Worm (Caenorhabditis elegans) whole organism, L2 larva: ENCODE data around the gene F13C5.2.

Experiments
- egl-27 ChIP-seq: sonication (generic microtip); optimal IDR thresholded peaks from 3 replicates; lab custom pipeline; 2017; ENCODE audit warnings: missing biosample characterization, missing genetic modification reagents, missing genetic modification characterization
- fos-1 ChIP-seq: fragments of 150-350 bp; optimal IDR thresholded peaks from 2 replicates; lab custom pipeline; 2014; ENCODE audit warnings: missing biosample characterization, missing genetic modification characterization
- mab-5 ChIP-seq: fragments of 150-350 bp; optimal IDR thresholded peaks from 2 replicates; lab custom pipeline; 2014; ENCODE audit warnings: missing biosample characterization, missing genetic modification characterization
- nhr-237 ChIP-seq: fragments of 150-350 bp; optimal IDR thresholded peaks from 2 replicates; lab custom pipeline; 2014; ENCODE audit warnings: missing biosample characterization, missing genetic modification characterization
- nhr-25 ChIP-seq: fragments of 150-350 bp; sonication (generic microtip); optimal IDR thresholded peaks from 3 replicates; lab custom pipeline; 2014; ENCODE audit warnings: missing biosample characterization, missing genetic modification characterization
- sem-4 ChIP-seq: fragments of 150-350 bp; optimal IDR thresholded peaks from 2 replicates; lab custom pipeline; 2014; ENCODE audit warnings: missing biosample characterization, missing genetic modification reagents, missing genetic modification characterization
- skn-1 ChIP-seq: sonication (generic microtip); optimal IDR thresholded peaks from 2 replicates; lab custom pipeline; 2017; ENCODE audit warnings: missing biosample characterization, missing genetic modification characterization
- snpc-4 ChIP-seq: fragments of 150-350 bp; optimal IDR thresholded peaks from 2 replicates; lab custom pipeline; 2014; ENCODE audit warnings: missing biosample characterization, missing genetic modification characterization
- unc-39 ChIP-seq: fragments of 150-350 bp; optimal IDR thresholded peaks from 2 replicates; lab custom pipeline; 2014; ENCODE audit warnings: missing biosample characterization, missing genetic modification characterization
- unc-62 ChIP-seq: fragments of 150-350 bp; optimal IDR thresholded peaks from 2 replicates; lab custom pipeline; 2014; ENCODE audit warnings: missing biosample characterization, missing genetic modification reagents, missing genetic modification characterization

DNA sequence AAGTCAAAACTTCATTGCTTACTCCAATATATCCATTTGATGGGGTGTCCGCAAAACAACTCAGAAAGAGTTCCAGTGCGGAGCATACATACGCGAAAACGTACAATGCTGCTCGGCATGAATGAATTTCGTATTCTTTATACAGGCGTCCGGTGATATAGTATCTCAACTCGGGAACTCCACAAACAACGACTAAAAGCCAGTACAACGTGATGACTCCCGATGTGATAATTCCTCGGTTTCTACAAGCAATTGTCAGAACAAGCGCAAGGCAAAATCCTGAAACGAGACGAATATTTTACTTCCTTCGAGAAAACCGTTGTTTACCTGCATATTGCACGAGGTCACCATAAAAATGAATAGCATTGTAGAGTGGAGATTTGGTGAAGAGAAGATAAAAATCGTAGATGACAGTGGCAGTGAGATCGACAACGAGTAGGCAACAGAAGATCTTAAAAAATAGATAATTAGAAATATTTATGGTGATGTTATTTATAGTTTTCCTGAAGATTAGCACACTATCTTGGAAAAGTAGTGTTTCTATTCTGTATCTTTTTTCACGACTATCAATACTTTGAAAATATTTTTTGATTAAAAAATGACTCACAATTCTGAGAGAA, 8.1 kb upstream of the F13C5.2 start:
- TF ChIP-seq fos-1 (tag; lab: Kevin White, UChicago) (no peak), nhr-25 (peak; percentile 11), nhr-237 (tag; lab: Kevin White, UChicago) (no peak), unc-62 (GFP tag; lab: Kevin White, UChicago) (no peak), unc-39 (no peak), egl-27 (tag; lab: Kevin White, UChicago) (no peak), skn-1 (no peak), mab-5 (no peak), sem-4 (no peak), snpc-4 (tag; lab: Kevin White, UChicago) (no peak)
